Worm (Caenorhabditis elegans): Measurements from ENCODE around the gene cyd-1.

The cyd-1 gene

DNA sequence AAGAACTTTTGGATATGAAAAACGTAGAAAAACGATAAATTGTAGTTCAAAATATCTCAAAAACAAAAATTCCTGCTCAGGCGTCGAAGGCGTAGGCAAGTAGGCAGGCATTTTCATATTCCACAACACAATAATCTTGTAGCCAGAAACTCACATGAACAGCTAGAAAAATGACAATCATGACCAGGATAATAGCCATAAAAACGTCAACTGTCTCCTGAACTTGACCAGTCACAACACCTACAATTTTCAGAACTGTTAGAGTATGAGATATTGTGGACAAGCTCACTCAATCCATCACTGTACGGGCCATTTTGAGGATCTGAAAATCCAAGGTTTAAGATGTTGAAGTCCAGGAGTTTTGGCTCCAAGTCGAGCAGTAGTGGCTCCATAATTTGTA is 17.0 kb downstream of the cyd-1 start, which contains the start of gene Y38F1A.7:
TSS of gene Y38F1A.7 (minus strand) at position 392 of the 400 bp plus-strand sequence.
- TF ChIP-seq dox-1 (GFP tag; IDR thresholded peaks at IDR 0.05), result no peak
- TF ChIP-seq fkh-3 (tag; optimal IDR thresholded peaks at IDR 0.05), result no peak
- TF ChIP-seq hmg-1.2 (GFP tag; IDR thresholded peaks at IDR 0.05), result no peak
- TF ChIP-seq madf-10 (tag; optimal IDR thresholded peaks at IDR 0.05), result no peak

DNA sequence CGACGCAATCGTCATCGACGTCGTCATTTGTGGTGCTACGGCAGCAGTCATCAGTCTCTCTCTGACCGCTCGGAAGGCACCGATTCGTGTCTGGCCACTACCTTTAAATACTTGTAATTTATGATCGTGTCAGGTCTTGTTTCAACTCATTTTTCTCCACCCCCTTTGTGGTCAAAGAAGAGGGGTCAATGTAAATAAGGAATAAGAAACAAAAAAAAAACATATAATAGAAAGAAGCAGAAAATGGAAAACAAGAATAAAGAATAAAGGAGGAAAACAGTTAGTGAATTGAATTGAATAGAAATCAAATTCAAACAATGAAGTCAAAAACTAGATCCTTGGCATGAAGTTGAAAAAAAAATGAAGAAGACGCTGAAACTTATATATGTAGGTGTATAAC is 20.4 kb downstream of the cyd-1 start, which contains the start of gene Y38F1A.8:
TSS of gene Y38F1A.8 (minus strand) at position 101 of the 400 bp plus-strand sequence.
- TF ChIP-seq ztf-25 (GFP tag; IDR thresholded peaks at IDR 0.05) (0 out of 2 replicates have a peak, but pooled peaks have one; percentile 15), attf-3 (GFP tag; conservative IDR thresholded peaks at IDR 0.05) (no peak), madf-6 (GFP tag; IDR thresholded peaks at IDR 0.05) (no peak)

DNA sequence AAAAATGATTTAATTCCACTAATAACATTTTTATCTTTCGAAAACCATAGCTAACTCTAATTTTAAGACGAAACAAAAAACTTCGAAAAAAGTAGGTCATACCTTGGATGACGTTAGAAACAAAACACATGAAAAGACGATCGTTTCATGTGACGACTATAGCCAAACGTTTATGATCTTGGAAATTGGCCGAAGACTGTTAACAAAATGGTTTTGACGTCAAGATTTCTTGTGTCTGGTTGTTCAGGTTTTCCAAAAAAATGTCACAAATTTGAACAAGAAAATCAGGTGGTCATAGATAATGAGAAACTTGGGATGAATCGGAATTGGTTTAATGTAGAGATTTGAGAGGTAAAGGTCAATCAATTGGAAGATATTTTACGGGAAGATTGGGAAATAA is 22.9 kb downstream of the cyd-1 start:
- TF ChIP-seq egl-18 (GFP tag; IDR thresholded peaks at IDR 0.05) (no peak), ztf-6 (GFP tag; IDR thresholded peaks at IDR 0.05) (no peak), sptf-2 (GFP tag; optimal IDR thresholded peaks at IDR 0.05) (no peak), ztf-25 (GFP tag; IDR thresholded peaks at IDR 0.05) (no peak), hrde-1 (tag; optimal IDR thresholded peaks at IDR 0.05; ENCODE audit: borderline replicate concordance) (no peak), egrh-3 (GFP tag; IDR thresholded peaks at IDR 0.05) (no peak), akir-1 (GFP tag; optimal IDR thresholded peaks at IDR 0.05) (no peak), T07F8.4 (tag; optimal IDR thresholded peaks at IDR 0.05) (no peak), F10E7.11 (tag; optimal IDR thresholded peaks at IDR 0.05) (no peak), cebp-1 (GFP tag; IDR thresholded peaks at IDR 0.05) (no peak), cebp-1 (tag; optimal IDR thresholded peaks at IDR 0.05) (no peak), bed-2 (GFP tag; IDR thresholded peaks at IDR 0.05) (no peak), bed-1 (GFP tag; IDR thresholded peaks at IDR 0.05) (no peak), repo-1 (tag; optimal IDR thresholded peaks at IDR 0.05) (no peak), ceh-91 (GFP tag; IDR thresholded peaks at IDR 0.05) (no peak), pha-4 (tag; optimal IDR thresholded peaks at IDR 0.05) (no peak), hlh-12 (tag; optimal IDR thresholded peaks at IDR 0.05) (no peak), ekl-4 (GFP tag; IDR thresholded peaks at IDR 0.05) (no peak)

DNA sequence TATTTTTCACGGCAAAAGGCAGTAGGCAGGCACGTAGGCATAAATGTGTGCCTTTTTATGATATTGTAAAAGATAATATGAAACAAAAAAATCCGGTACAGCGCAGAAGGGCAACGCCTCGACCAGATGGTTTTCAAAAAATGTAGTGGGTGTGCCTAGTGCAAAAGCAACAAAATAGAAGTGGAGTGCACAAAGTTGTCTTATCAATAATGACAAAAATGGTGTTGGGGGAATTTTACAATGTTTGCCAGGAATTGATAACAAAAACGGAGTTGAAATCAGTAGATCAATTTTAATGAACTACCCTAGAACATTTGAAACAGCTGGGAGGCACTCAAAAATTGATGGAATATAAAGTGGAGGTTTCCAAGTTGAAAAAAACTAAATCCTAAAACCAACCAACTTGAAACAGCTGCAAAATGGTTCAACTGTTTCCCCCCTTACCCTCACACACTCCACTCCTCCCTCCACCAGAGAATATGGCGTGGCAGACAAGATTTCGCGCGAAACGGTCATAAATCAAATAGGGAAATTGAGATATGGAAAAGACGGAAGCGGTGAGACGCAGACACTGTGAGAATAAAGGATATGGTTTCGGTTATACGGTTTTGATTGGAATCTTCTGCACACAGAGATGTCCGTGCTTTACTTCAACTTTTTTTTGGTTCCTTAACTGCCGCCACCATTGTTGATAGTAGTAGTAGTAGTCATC is 23.9 kb downstream of the cyd-1 start:
- no peak for TF ChIP-seq die-1 (tag; optimal IDR thresholded peaks at IDR 0.05)
- peak; percentile 52 for TF ChIP-seq nhr-80 (tag; optimal IDR thresholded peaks at IDR 0.05)

DNA sequence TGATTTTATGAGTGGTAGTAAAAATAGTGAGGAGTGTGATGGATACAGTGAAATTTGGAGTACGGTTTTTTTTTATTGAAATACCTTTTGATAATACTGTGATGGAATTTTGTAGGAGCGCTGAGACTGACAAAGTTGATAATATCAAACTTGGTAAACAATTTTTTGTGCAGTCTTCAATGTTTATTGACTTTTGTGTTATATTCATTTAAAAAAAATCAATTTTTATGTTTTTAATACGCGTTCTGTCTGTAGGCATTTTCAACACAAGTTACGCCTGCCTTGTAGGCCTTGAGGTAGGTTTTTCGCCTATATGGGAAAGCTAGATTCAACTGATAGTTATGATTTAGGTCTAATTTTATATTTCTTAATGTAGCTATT is 24.5 kb downstream of the cyd-1 start:
- no peak for TF ChIP-seq ekl-4 (GFP tag; IDR thresholded peaks at IDR 0.05)
- no peak for TF ChIP-seq ztf-28 (GFP tag; IDR thresholded peaks at IDR 0.05)
- TF ChIP-seq sea-2 (GFP tag; IDR thresholded peaks at IDR 0.05), result no peak
- TF ChIP-seq sdz-38 (tag; optimal IDR thresholded peaks at IDR 0.05), result no peak
- no peak for TF ChIP-seq pha-4 (tag; optimal IDR thresholded peaks at IDR 0.05)
- TF ChIP-seq bed-1 (GFP tag; IDR thresholded peaks at IDR 0.05), result no peak
- TF ChIP-seq tbx-9 (tag; optimal IDR thresholded peaks at IDR 0.05; ENCODE audit: borderline replicate concordance), result no peak
- no peak for TF ChIP-seq ccch-3 (GFP tag; optimal IDR thresholded peaks at IDR 0.05)
- no peak for TF ChIP-seq C06A6.2 (GFP tag; conservative IDR thresholded peaks at IDR 0.05)
- no peak for TF ChIP-seq akir-1 (GFP tag; optimal IDR thresholded peaks at IDR 0.05)
- no peak for TF ChIP-seq aptf-2 (GFP tag; conservative IDR thresholded peaks at IDR 0.05)
- no peak for TF ChIP-seq ceh-58 (GFP tag; IDR thresholded peaks at IDR 0.05)
- no peak for TF ChIP-seq unc-62 (GFP tag; optimal IDR thresholded peaks at IDR 0.05)
- TF ChIP-seq atf-7 (tag; optimal IDR thresholded peaks at IDR 0.05), result no peak
- TF ChIP-seq lsl-1 (GFP tag; optimal IDR thresholded peaks at IDR 0.05), result no peak
- no peak for TF ChIP-seq ceh-27 (GFP tag; optimal IDR thresholded peaks at IDR 0.05)
- no peak for TF ChIP-seq Y56A3A.18 (GFP tag; IDR thresholded peaks at IDR 0.05)
- no peak for TF ChIP-seq nhr-80 (tag; optimal IDR thresholded peaks at IDR 0.05)
- TF ChIP-seq D2030.7 (GFP tag; IDR thresholded peaks at IDR 0.05), result no peak
- TF ChIP-seq F52B5.7 (tag; optimal IDR thresholded peaks at IDR 0.05), result no peak

Data from whole organism, young adult.